Worm (Caenorhabditis elegans): ENCODE measurements around the gene C02F5.3.

The C02F5.3 gene

DNA sequence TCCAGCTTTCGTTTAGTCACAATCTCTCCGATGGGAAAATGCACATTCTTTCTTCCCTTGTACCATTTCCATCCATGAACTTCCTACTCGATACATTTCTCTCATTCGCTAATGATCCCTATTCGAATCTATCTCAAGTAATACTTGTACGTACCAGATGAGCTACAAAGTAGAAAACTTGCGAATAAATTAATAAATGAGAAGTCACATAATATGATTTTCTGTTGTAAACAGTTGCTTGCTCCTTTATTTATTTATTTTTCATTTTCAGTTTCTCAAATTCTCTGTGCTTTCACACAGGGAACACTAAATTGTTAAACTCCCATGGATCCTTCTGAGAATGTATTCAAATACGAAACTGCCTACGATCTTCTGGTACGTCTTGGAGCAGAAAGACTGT, 19.5 kb upstream of the C02F5.3 start, which contains the start of gene rfs-1:
Gene rfs-1, plus strand, starts transcription at position 301 of the 400 bp plus-strand sequence.
- no peak for TF ChIP-seq ceh-24 (tag; optimal IDR thresholded peaks at IDR 0.05)

- peak; percentile 77 for TF ChIP-seq unc-55 (GFP tag; optimal IDR thresholded peaks at IDR 0.05)
- TF ChIP-seq ceh-6 (GFP tag; optimal IDR thresholded peaks at IDR 0.05) = no peak
- no peak for TF ChIP-seq ceh-19 (GFP tag; optimal IDR thresholded peaks at IDR 0.05)
- peak; percentile 13 for TF ChIP-seq F13H6.1 (tag; optimal IDR thresholded peaks at IDR 0.05)
- no peak for TF ChIP-seq hlh-6 (tag; optimal IDR thresholded peaks at IDR 0.05)
- TF ChIP-seq ztf-16 (tag; optimal IDR thresholded peaks at IDR 0.05) = peak; percentile 16
- peak; percentile 66 for TF ChIP-seq tbx-2 (tag; optimal IDR thresholded peaks at IDR 0.05)
- TF ChIP-seq K02D7.2 (tag; optimal IDR thresholded peaks at IDR 0.05) = no peak
- TF ChIP-seq unc-42 (tag; optimal IDR thresholded peaks at IDR 0.05) = peak; percentile 1
- peak; percentile 13 for TF ChIP-seq ceh-14 (tag; optimal IDR thresholded peaks at IDR 0.05)
- no peak for TF ChIP-seq sox-4 (tag; optimal IDR thresholded peaks at IDR 0.05)
- TF ChIP-seq rnt-1 (tag; optimal IDR thresholded peaks at IDR 0.05) = peak; percentile 57
- TF ChIP-seq ceh-31 (tag; optimal IDR thresholded peaks at IDR 0.05) = peak; percentile 58
- TF ChIP-seq nfya-1 (tag; optimal IDR thresholded peaks at IDR 0.05) = peak; percentile 52
- peak; percentile 57 for TF ChIP-seq ceh-18 (tag; optimal IDR thresholded peaks at IDR 0.05)
- peak; percentile 95 for TF ChIP-seq hlh-30 (tag; optimal IDR thresholded peaks at IDR 0.05; ENCODE audit: insufficient read depth)
- peak; percentile 73 for TF ChIP-seq ceh-34 (tag; optimal IDR thresholded peaks at IDR 0.05)
These were observed 18.2 kb upstream of the C02F5.3 start, which contains the start of gene fbxl-1 for ce11 chrIII:8227511-8227910. fbxl-1 (plus strand) TSS chrIII:8227830.

ce11 chrIII:8228916-8229315, 16.8 kb upstream of the C02F5.3 start:
- no peak for TF ChIP-seq dmd-4 (tag; optimal IDR thresholded peaks at IDR 0.05; ENCODE audit: borderline replicate concordance)
- TF ChIP-seq pros-1 (tag; optimal IDR thresholded peaks at IDR 0.05) = no peak
- no peak for TF ChIP-seq ceh-31 (tag; optimal IDR thresholded peaks at IDR 0.05)
- TF ChIP-seq ets-4 (tag; optimal IDR thresholded peaks at IDR 0.05) = no peak
- no peak for TF ChIP-seq sox-2 (GFP tag; IDR thresholded peaks at IDR 0.05)
- TF ChIP-seq ceh-45 (GFP tag; IDR thresholded peaks at IDR 0.05) = no peak
- no peak for TF ChIP-seq elt-4 (tag; optimal IDR thresholded peaks at IDR 0.05)
- no peak for TF ChIP-seq C38D4.7 (GFP tag; optimal IDR thresholded peaks at IDR 0.05)
- no peak for TF ChIP-seq ceh-22 (tag; optimal IDR thresholded peaks at IDR 0.05)

DNA sequence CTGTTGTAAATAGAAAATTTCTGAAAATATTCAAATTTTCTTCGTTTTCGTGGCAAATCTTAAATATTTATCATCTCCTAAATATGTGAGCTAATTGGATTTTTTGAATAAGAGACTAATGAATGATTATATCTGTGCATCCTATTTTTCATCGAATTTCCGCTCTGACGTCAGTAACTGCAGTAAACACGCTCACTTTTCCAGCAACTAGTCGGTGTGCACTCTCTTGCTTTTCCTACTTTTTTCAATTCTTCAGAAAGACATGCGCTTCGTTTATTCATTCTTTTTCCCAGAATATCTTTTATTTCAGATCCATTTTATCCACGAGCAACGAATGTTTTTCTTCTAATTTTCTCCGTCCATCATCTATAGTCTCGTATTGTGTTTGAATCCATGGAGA, 16.2 kb upstream of the C02F5.3 start:
- no peak for TF ChIP-seq sdc-2 (tag; optimal IDR thresholded peaks at IDR 0.05)

ce11 chrIII:8232634-8233033, 13.1 kb upstream of the C02F5.3 start, which contains the start of gene henn-1:
henn-1 (plus strand) TSS chrIII:8232651.
- no peak for TF ChIP-seq Y22D7AL.16 (tag; optimal IDR thresholded peaks at IDR 0.05)
- TF ChIP-seq ceh-34 (tag; optimal IDR thresholded peaks at IDR 0.05) = no peak
- no peak for TF ChIP-seq T23F11.4 (GFP tag; optimal IDR thresholded peaks at IDR 0.05)
- TF ChIP-seq unc-55 (GFP tag; optimal IDR thresholded peaks at IDR 0.05) = no peak
- no peak for TF ChIP-seq sox-2 (GFP tag; IDR thresholded peaks at IDR 0.05)
- TF ChIP-seq fkh-10 (GFP tag; optimal IDR thresholded peaks at IDR 0.05) = no peak
- TF ChIP-seq dve-1 (tag; optimal IDR thresholded peaks at IDR 0.05) = no peak
- TF ChIP-seq ceh-19 (GFP tag; optimal IDR thresholded peaks at IDR 0.05) = no peak
- TF ChIP-seq hlh-15 (tag; optimal IDR thresholded peaks at IDR 0.05) = no peak
- TF ChIP-seq ahr-1 (tag; optimal IDR thresholded peaks at IDR 0.05) = no peak
- TF ChIP-seq pha-2 (tag; optimal IDR thresholded peaks at IDR 0.05) = no peak

ce11 chrIII:8235358-8235757, 10.3 kb upstream of the C02F5.3 start, which contains the start of gene C02F5.14:
C02F5.14 (minus strand) TSS chrIII:8235514.
- TF ChIP-seq pha-4 (tag; optimal IDR thresholded peaks at IDR 0.05) (no peak), hlh-8 (tag; optimal IDR thresholded peaks at IDR 0.05) (no peak), F13H6.1 (tag; optimal IDR thresholded peaks at IDR 0.05) (no peak), K09A11.1 (tag; optimal IDR thresholded peaks at IDR 0.05; ENCODE audit: insufficient read depth) (no peak), ceh-48 (tag; optimal IDR thresholded peaks at IDR 0.05) (no peak), rnt-1 (tag; optimal IDR thresholded peaks at IDR 0.05) (no peak), fkh-10 (GFP tag; optimal IDR thresholded peaks at IDR 0.05) (no peak), pag-3 (tag; optimal IDR thresholded peaks at IDR 0.05; ENCODE audit: borderline replicate concordance) (no peak), gmeb-2 (tag; optimal IDR thresholded peaks at IDR 0.05) (no peak), hlh-13 (GFP tag; optimal IDR thresholded peaks at IDR 0.05) (no peak), elt-4 (tag; optimal IDR thresholded peaks at IDR 0.05) (no peak), syd-9 (tag; optimal IDR thresholded peaks at IDR 0.05) (no peak)
